Worm (Caenorhabditis elegans): ENCODE data around the gene kdp-1.

ce11 chrIV:13303442-13303841, 3.5 kb downstream of the kdp-1 start, which contains the start of gene Y67H2A.7:
- TF ChIP-seq sea-1 (GFP tag; conservative IDR thresholded peaks at IDR 0.05): no peak
- TF ChIP-seq ama-1 (optimal IDR thresholded peaks at IDR 0.05): no peak
- no peak for TF ChIP-seq flt-1 (GFP tag; IDR thresholded peaks at IDR 0.05)
- no peak for TF ChIP-seq tbx-37 (GFP tag; conservative IDR thresholded peaks at IDR 0.05)
- no peak for TF ChIP-seq tbx-11 (GFP tag; IDR thresholded peaks at IDR 0.05)
